Fruit fly (Drosophila melanogaster) whole organism, pupa: ENCODE results near the gene Sirt1.
A peak's percentile ranks its signal among the peaks of the same experiment; 100 is the strongest.

Source experiments
- CG14655 ChIP-seq: fragments of 200-800 bp; sonication (Bioruptor generic); optimal IDR thresholded peaks from 3 replicates; lab custom pipeline; 2017; ENCODE audit warnings: mild to moderate bottlenecking, missing biosample characterization, missing genetic modification reagents, missing genetic modification characterization
- CG17806 ChIP-seq: fragments of 200-800 bp; sonication (Bioruptor generic); optimal IDR thresholded peaks from 2 replicates; lab custom pipeline; 2018; ENCODE audit warnings: missing biosample characterization, mild to moderate bottlenecking, missing genetic modification characterization, moderate library complexity
- CG34367 ChIP-seq: fragments of 200-800 bp; sonication (Bioruptor generic); optimal IDR thresholded peaks from 2 replicates; lab custom pipeline; 2018; ENCODE audit warnings: missing biosample characterization, mild to moderate bottlenecking, missing genetic modification characterization
- EcR ChIP-seq: fragments of 200-800 bp; sonication (Bioruptor generic); optimal IDR thresholded peaks from 3 replicates; lab custom pipeline; 2019; ENCODE audit warnings: missing biosample characterization, missing genetic modification characterization, mild to moderate bottlenecking, moderate library complexity, missing genetic modification reagents
- Pif1B ChIP-seq: fragments of 200-800 bp; sonication (Bioruptor generic); optimal IDR thresholded peaks from 3 replicates; lab custom pipeline; 2016; ENCODE audit warnings: missing biosample characterization, missing genetic modification characterization
- Snoo ChIP-seq: fragments of 200-800 bp; sonication (Bioruptor generic); optimal IDR thresholded peaks from 3 replicates; lab custom pipeline; 2017; ENCODE audit warnings: missing biosample characterization, mild to moderate bottlenecking, missing genetic modification characterization, inconsistent platforms
- fd96Ca ChIP-seq: fragments of 200-800 bp; sonication (Bioruptor generic); IDR thresholded peaks from 3 replicates; pipeline ENCODE4 v1.3.6; 2022; ENCODE audit warnings: missing biosample characterization, missing genetic modification characterization
- gl ChIP-seq: fragments of 200-800 bp; sonication (Bioruptor generic); optimal IDR thresholded peaks from 2 replicates; lab custom pipeline; 2018; ENCODE audit warnings: missing biosample characterization, mild to moderate bottlenecking, missing genetic modification characterization

dm6 chr2L:13205256-13205655 is 39.9 kb downstream of the Sirt1 start:
- TF ChIP-seq CG17806 (tag; lab: Kevin White, UChicago) (no peak), gl (tag; lab: Kevin White, UChicago) (peak; percentile 3), CG34367 (tag; lab: Kevin White, UChicago) (no peak), CG14655 (GFP tag; lab: Kevin White, UChicago) (no peak), Snoo (tag; lab: Kevin White, UChicago) (peak; percentile 48), EcR (GFP tag; lab: Kevin White, UChicago) (peak; percentile 49), Pif1B (no peak), fd96Ca (GFP tag; lab: Robert Waterston, UW) (peak; percentile 44; the same call in 1 of the 3 replicates)
